Fruit fly (Drosophila melanogaster) whole organism, embryonic: ENCODE data around the gene CG13408.

ENCODE experiments used
- ATbp ChIP-seq: fragments of 200-800 bp; sonication (Bioruptor generic); optimal IDR thresholded peaks from 2 replicates; lab custom pipeline; 2017; ENCODE audit warnings: missing biosample characterization, mild to moderate bottlenecking, missing genetic modification characterization, missing genetic modification reagents
- Bdp1 ChIP-seq: fragments of 200-800 bp; sonication (Bioruptor generic); optimal IDR thresholded peaks from 3 replicates; lab custom pipeline; 2016; ENCODE audit warnings: missing biosample characterization, missing genetic modification characterization
- CG10209 ChIP-seq: fragments of 200-800 bp; sonication (Bioruptor generic); optimal IDR thresholded peaks from 3 replicates; lab custom pipeline; 2017; ENCODE audit warnings: missing biosample characterization, mild to moderate bottlenecking, missing genetic modification characterization, missing genetic modification reagents
- CG10654 ChIP-seq: fragments of 200-800 bp; sonication (Bioruptor generic); optimal IDR thresholded peaks from 2 replicates; lab custom pipeline; 2016; ENCODE audit warnings: missing biosample characterization, missing genetic modification characterization
- CG10979 ChIP-seq: fragments of 200-800 bp; sonication (Bioruptor generic); optimal IDR thresholded peaks from 2 replicates; lab custom pipeline; 2018; ENCODE audit warnings: missing biosample characterization, mild to moderate bottlenecking, missing genetic modification characterization, moderate library complexity
- CG11093 ChIP-seq: fragments of 200-800 bp; sonication (Bioruptor generic); IDR thresholded peaks from 3 replicates; pipeline ENCODE4 v1.3.6; 2022; ENCODE audit warnings: missing biosample characterization, missing genetic modification characterization
- CG11247 ChIP-seq: fragments of 200-800 bp; sonication (Bioruptor generic); IDR thresholded peaks from 2 replicates; pipeline ENCODE4 v1.3.6; 2022; ENCODE audit warnings: missing biosample characterization, missing genetic modification characterization
- CG12659 ChIP-seq: fragments of 200-800 bp; sonication (Bioruptor generic); optimal IDR thresholded peaks from 3 replicates; lab custom pipeline; 2017; ENCODE audit warnings: mild to moderate bottlenecking, missing biosample characterization, missing genetic modification reagents, missing genetic modification characterization
- CG13424 ChIP-seq: fragments of 200-800 bp; sonication (Bioruptor generic); optimal IDR thresholded peaks from 2 replicates; lab custom pipeline; 2019; ENCODE audit warnings: missing biosample characterization, mild to moderate bottlenecking, missing genetic modification characterization, moderate library complexity
- CG15269 ChIP-seq: fragments of 200-800 bp; sonication (Bioruptor generic); optimal IDR thresholded peaks from 2 replicates; lab custom pipeline; 2018; ENCODE audit warnings: missing biosample characterization, mild to moderate bottlenecking, missing genetic modification characterization, moderate library complexity
- CG1602 ChIP-seq: fragments of 200-800 bp; sonication (Bioruptor generic); optimal IDR thresholded peaks from 3 replicates; lab custom pipeline; 2016; ENCODE audit warnings: missing biosample characterization, missing genetic modification characterization
- CG18011 ChIP-seq: fragments of 200-800 bp; sonication (Bioruptor generic); optimal IDR thresholded peaks from 2 replicates; lab custom pipeline; 2017; ENCODE audit warnings: missing biosample characterization, missing genetic modification characterization, mild to moderate bottlenecking, moderate library complexity, missing genotype
- CG2712 ChIP-seq: fragments of 200-800 bp; optimal IDR thresholded peaks from 3 replicates; lab custom pipeline; 2019; ENCODE audit warnings: missing biosample characterization, mild to moderate bottlenecking, missing genetic modification characterization, moderate library complexity
- CG30403 ChIP-seq: fragments of 200-800 bp; sonication (Bioruptor generic); optimal IDR thresholded peaks from 3 replicates; lab custom pipeline; 2016; ENCODE audit warnings: missing biosample characterization, missing genetic modification characterization
- CG31224 ChIP-seq: fragments of 200-800 bp; sonication (Bioruptor generic); IDR thresholded peaks from 2 replicates; pipeline ENCODE4 v1.3.6; 2022; ENCODE audit warnings: missing biosample characterization, missing genetic modification characterization
- CG34224 ChIP-seq: fragments of 200-800 bp; sonication (Bioruptor generic); IDR thresholded peaks from 3 replicates; pipeline ENCODE4 v1.3.6; 2022; ENCODE audit warnings: missing biosample characterization, missing genetic modification characterization; ENCODE audit not compliant: partially characterized antibody
- CG3847 ChIP-seq: fragments of 200-800 bp; sonication (Bioruptor generic); IDR thresholded peaks from 2 replicates; pipeline ENCODE4 v1.3.6; 2022; ENCODE audit warnings: missing biosample characterization, missing genetic modification characterization
- CG4730 ChIP-seq: fragments of 200-800 bp; sonication (Bioruptor generic); IDR thresholded peaks from 2 replicates; pipeline ENCODE4 v1.3.6; 2022; ENCODE audit warnings: missing biosample characterization, missing genetic modification characterization
- CG7357 ChIP-seq: fragments of 200-800 bp; sonication (Bioruptor generic); IDR thresholded peaks from 3 replicates; pipeline ENCODE4 v1.3.6; 2022; ENCODE audit warnings: missing biosample characterization, missing genetic modification characterization
- Chrac-16 ChIP-seq: fragments of 200-800 bp; sonication (Bioruptor generic); optimal IDR thresholded peaks from 3 replicates; lab custom pipeline; 2016; ENCODE audit warnings: missing biosample characterization, missing genetic modification characterization
- CoRest ChIP-seq: fragments of 200-800 bp; sonication (Bioruptor generic); optimal IDR thresholded peaks from 3 replicates; lab custom pipeline; 2018; ENCODE audit warnings: missing biosample characterization, mild to moderate bottlenecking, missing genetic modification characterization, moderate library complexity
- Dref ChIP-seq: fragments of 200-800 bp; sonication (Bioruptor generic); IDR thresholded peaks from 2 replicates; pipeline ENCODE4 v1.3.6; 2022; ENCODE audit warnings: missing biosample characterization, missing genetic modification characterization
- Drgx ChIP-seq: fragments of 200-800 bp; sonication (Bioruptor generic); IDR thresholded peaks from 2 replicates; pipeline ENCODE4 v1.3.6; 2022; ENCODE audit warnings: missing biosample characterization, missing genetic modification characterization
- ERR ChIP-seq: fragments of 200-800 bp; sonication (Bioruptor generic); optimal IDR thresholded peaks from 2 replicates; lab custom pipeline; 2016; ENCODE audit warnings: missing biosample characterization, missing genetic modification characterization
- Fer1 ChIP-seq: fragments of 200-800 bp; sonication (Bioruptor generic); optimal IDR thresholded peaks from 2 replicates; lab custom pipeline; 2017; ENCODE audit warnings: missing biosample characterization, mild to moderate bottlenecking, missing genetic modification characterization
- HmgZ ChIP-seq: fragments of 200-800 bp; sonication (Bioruptor generic); optimal IDR thresholded peaks from 2 replicates; lab custom pipeline; 2018; ENCODE audit warnings: missing biosample characterization, mild to moderate bottlenecking, missing genetic modification characterization
- Hr51 ChIP-seq, 2 experiments: fragments of 200-800 bp; sonication (Bioruptor generic); optimal IDR thresholded peaks; 2 replicates in 1 of 2; 3 replicates in 1 of 2; lab custom pipeline; 2016 to 2018; ENCODE audit warnings: missing biosample characterization in 2 of 2, missing genetic modification characterization in 2 of 2, mild to moderate bottlenecking in 1 of 2, moderate library complexity in 1 of 2
- MBD-R2 ChIP-seq: fragments of 200-800 bp; sonication (Bioruptor generic); IDR thresholded peaks from 2 replicates; pipeline ENCODE4 v1.3.6; 2022; ENCODE audit warnings: missing biosample characterization, missing genetic modification characterization
- Ptx1 ChIP-seq: fragments of 200-800 bp; sonication (Bioruptor generic); IDR thresholded peaks from 2 replicates; pipeline ENCODE4 v1.3.6; 2022; ENCODE audit warnings: missing biosample characterization, missing genetic modification characterization
- Rx ChIP-seq: fragments of 200-800 bp; sonication (Bioruptor generic); IDR thresholded peaks from 2 replicates; pipeline ENCODE4 v1.3.6; 2022; ENCODE audit warnings: missing biosample characterization, missing genetic modification characterization
- cas ChIP-seq: fragments of 200-800 bp; sonication (Bioruptor generic); IDR thresholded peaks from 2 replicates; pipeline ENCODE4 v1.3.6; 2022; ENCODE audit warnings: missing biosample characterization, missing genetic modification characterization
- corto ChIP-seq: fragments of 200-800 bp; sonication (Bioruptor generic); optimal IDR thresholded peaks from 2 replicates; lab custom pipeline; 2016; ENCODE audit warnings: missing biosample characterization, mild to moderate bottlenecking, missing genetic modification characterization, moderate library complexity
- crp ChIP-seq, 2 experiments: fragments of 200-800 bp; sonication (Bioruptor generic); optimal IDR thresholded peaks; 2 replicates in 1 of 2; 3 replicates in 1 of 2; lab custom pipeline; 2017; ENCODE audit warnings: missing biosample characterization in 2 of 2, missing genetic modification characterization in 2 of 2, mild to moderate bottlenecking in 1 of 2, moderate library complexity in 1 of 2
- dati ChIP-seq: fragments of 200-800 bp; sonication (Bioruptor generic); IDR thresholded peaks from 2 replicates; pipeline ENCODE4 v1.3.6; 2022; ENCODE audit warnings: missing biosample characterization, missing genetic modification characterization
- dpn ChIP-seq, 2 experiments: fragments of 200-800 bp; sonication (Bioruptor generic); optimal IDR thresholded peaks; 3 replicates each; lab custom pipeline; 2016; ENCODE audit warnings: missing biosample characterization in 2 of 2, missing genetic modification characterization in 2 of 2
- esg ChIP-seq: fragments of 200-800 bp; sonication (Bioruptor generic); conservative IDR thresholded peaks from 2 replicates; pipeline ENCODE4 v1.3.6; 2022; ENCODE audit warnings: missing biosample characterization, missing genetic modification characterization
- ewg ChIP-seq: fragments of 200-800 bp; sonication (Bioruptor generic); optimal IDR thresholded peaks from 3 replicates; lab custom pipeline; 2017; ENCODE audit warnings: mild to moderate bottlenecking, missing biosample characterization, missing genetic modification reagents, missing genetic modification characterization
- ind ChIP-seq: fragments of 200-800 bp; sonication (Bioruptor generic); optimal IDR thresholded peaks from 3 replicates; lab custom pipeline; 2016; ENCODE audit warnings: missing biosample characterization, missing genetic modification characterization
- kni ChIP-seq: fragments of 200-800 bp; sonication (Bioruptor generic); optimal IDR thresholded peaks from 3 replicates; lab custom pipeline; 2017; ENCODE audit warnings: mild to moderate bottlenecking, missing biosample characterization, missing genetic modification reagents, missing genetic modification characterization
- lilli ChIP-seq: fragments of 200-800 bp; sonication (Bioruptor generic); optimal IDR thresholded peaks from 3 replicates; lab custom pipeline; 2016; ENCODE audit warnings: missing biosample characterization, missing genetic modification characterization
- mirr ChIP-seq: fragments of 200-800 bp; sonication (Bioruptor generic); optimal IDR thresholded peaks from 3 replicates; lab custom pipeline; 2018; ENCODE audit warnings: missing biosample characterization, mild to moderate bottlenecking, missing genetic modification characterization
- org-1 ChIP-seq: fragments of 200-800 bp; sonication (Bioruptor generic); optimal IDR thresholded peaks from 2 replicates; lab custom pipeline; 2017; ENCODE audit warnings: missing biosample characterization, missing genetic modification characterization
- peb ChIP-seq: fragments of 200-800 bp; sonication (Bioruptor generic); IDR thresholded peaks from 2 replicates; pipeline ENCODE4 v1.3.6; 2022; ENCODE audit warnings: missing biosample characterization, missing genetic modification characterization
- pum ChIP-seq: fragments of 200-800 bp; sonication (Bioruptor generic); optimal IDR thresholded peaks from 2 replicates; lab custom pipeline; 2016; ENCODE audit warnings: missing biosample characterization, missing genetic modification characterization
- row ChIP-seq: fragments of 200-800 bp; sonication (Bioruptor generic); IDR thresholded peaks from 3 replicates; pipeline ENCODE4 v1.3.6; 2022; ENCODE audit warnings: missing biosample characterization, missing genetic modification characterization
- sna ChIP-seq: fragments of 200-800 bp; sonication (Bioruptor generic); IDR thresholded peaks from 2 replicates; pipeline ENCODE4 v1.3.6; 2022; ENCODE audit warnings: missing biosample characterization, missing genetic modification characterization; ENCODE audit not compliant: partially characterized antibody
- sob ChIP-seq: fragments of 200-800 bp; sonication (Bioruptor generic); IDR thresholded peaks from 2 replicates; pipeline ENCODE4 v1.3.6; 2022; ENCODE audit warnings: missing biosample characterization, missing genetic modification characterization
- ttk ChIP-seq: fragments of 200-800 bp; sonication (Bioruptor generic); IDR thresholded peaks from 2 replicates; pipeline ENCODE4 v2.1.2; 2022; ENCODE audit warnings: missing biosample characterization, missing genetic modification characterization
- vvl ChIP-seq: fragments of 200-800 bp; sonication (Bioruptor generic); IDR thresholded peaks from 2 replicates; pipeline ENCODE4 v1.3.6; 2022; ENCODE audit warnings: missing biosample characterization, missing genetic modification characterization
- wor ChIP-seq: fragments of 200-800 bp; sonication (Bioruptor generic); IDR thresholded peaks from 2 replicates; pipeline ENCODE4 v1.3.6; 2022; ENCODE audit warnings: missing biosample characterization, missing genetic modification characterization

Gene CG13408

dm6 chr3R:22039480-22039879, 40.7 kb upstream of the CG13408 start (continued):
- TF ChIP-seq CG10979 (peak; percentile 58), ERR (GFP tag; lab: Kevin White, UChicago) (no peak), Hr51 (GFP tag; optimal IDR thresholded peaks at IDR 0.05; lab: Kevin White, UChicago) (peak in 1 of 2 experiments; percentile 67), ind (GFP tag; lab: Kevin White, UChicago) (peak; percentile 30), CG11247 (GFP tag; lab: Robert Waterston, UW) (peak; percentile 51; the same call in 1 of the 2 replicates), CG10209 (GFP tag; lab: Kevin White, UChicago) (peak; percentile 4), vvl (peak; percentile 89), row (GFP tag; lab: Robert Waterston, UW) (peak; percentile 78), Drgx (peak; percentile 93), CG3847 (GFP tag; lab: Robert Waterston, UW) (peak; percentile 34; the same call in 1 of the 2 replicates), pum (GFP tag; lab: Kevin White, UChicago) (peak; percentile 33), crp (GFP tag; optimal IDR thresholded peaks at IDR 0.05; lab: Kevin White, UChicago) (peak in 1 of 2 experiments; percentile 10), sna (GFP tag; lab: Robert Waterston, UW) (peak; percentile 17; the same call in 1 of the 2 replicates), CoRest (tag; lab: Kevin White, UChicago) (peak; percentile 27), MBD-R2 (GFP tag; lab: Robert Waterston, UW) (no peak), CG15269 (tag; lab: Kevin White, UChicago) (no peak), CG2712 (peak; percentile 63), ATbp (peak; percentile 58), wor (GFP tag; lab: Robert Waterston, UW) (peak; percentile 43), Fer1 (GFP tag; lab: Kevin White, UChicago) (peak; percentile 6), CG10654 (GFP tag; lab: Kevin White, UChicago) (no peak), Chrac-16 (GFP tag; lab: Kevin White, UChicago) (peak; percentile 17), CG12659 (GFP tag; lab: Kevin White, UChicago) (peak; percentile 34), cas (GFP tag; lab: Robert Waterston, UW) (no peak), Rx (peak; percentile 72), ewg (peak; percentile 32), org-1 (GFP tag; lab: Kevin White, UChicago) (peak; percentile 42), Dref (GFP tag; lab: Robert Waterston, UW) (no peak), CG18011 (no peak), dpn (GFP tag; optimal IDR thresholded peaks at IDR 0.05; lab: Kevin White, UChicago) (peak in 1 of 2 experiments; percentile 54), CG11093 (peak; percentile 52; the same call in 2 of the 3 replicates), CG13424 (tag; lab: Kevin White, UChicago) (peak; percentile 53), mirr (no peak), kni (GFP tag; lab: Kevin White, UChicago) (no peak), Bdp1 (GFP tag; lab: Kevin White, UChicago) (peak; percentile 13), lilli (GFP tag; lab: Kevin White, UChicago) (peak; percentile 36), CG30403 (GFP tag; lab: Kevin White, UChicago) (peak; percentile 38), peb (0 out of 2 replicates have a peak, but pooled peaks have one; percentile 27), corto (GFP tag; lab: Kevin White, UChicago) (no peak), esg (GFP tag; lab: Robert Waterston, UW) (peak; percentile 29; the same call in 1 of the 2 replicates), CG1602 (GFP tag; lab: Kevin White, UChicago) (peak; percentile 20), sob (GFP tag; lab: Robert Waterston, UW) (peak; percentile 55), CG7357 (GFP tag; lab: Robert Waterston, UW) (0 out of 3 replicates have a peak, but pooled peaks have one; percentile 17), CG31224 (GFP tag; lab: Robert Waterston, UW) (peak; percentile 43; the same call in 1 of the 2 replicates), CG4730 (GFP tag; lab: Robert Waterston, UW) (peak; percentile 54), dati (GFP tag; lab: Robert Waterston, UW) (no peak), Ptx1 (GFP tag; lab: Robert Waterston, UW) (peak; percentile 75), ttk (GFP tag; lab: Robert Waterston, UW) (peak; percentile 52), CG34224 (no peak), HmgZ (tag; lab: Kevin White, UChicago) (no peak)
